Worm (Caenorhabditis elegans): ENCODE data around the gene col-108.

ce11 chrIV:1768288-1768687, at the start of gene col-108:
- TF ChIP-seq ZK546.5 (tag; optimal IDR thresholded peaks at IDR 0.05), result no peak
- TF ChIP-seq lsy-2 (tag; optimal IDR thresholded peaks at IDR 0.05), result no peak
- no peak for TF ChIP-seq fos-1 (tag; optimal IDR thresholded peaks at IDR 0.05)
- TF ChIP-seq F13H6.1 (tag; optimal IDR thresholded peaks at IDR 0.05), result no peak
- no peak for TF ChIP-seq nhr-25 (tag; optimal IDR thresholded peaks at IDR 0.05)
- no peak for TF ChIP-seq ztf-4 (tag; optimal IDR thresholded peaks at IDR 0.05)
- TF ChIP-seq zag-1 (tag; optimal IDR thresholded peaks at IDR 0.05), result no peak
- TF ChIP-seq unc-62 (GFP tag; optimal IDR thresholded peaks at IDR 0.05), result no peak
- TF ChIP-seq nhr-23 (tag; optimal IDR thresholded peaks at IDR 0.05), result no peak
- no peak for TF ChIP-seq mab-5 (tag; optimal IDR thresholded peaks at IDR 0.05)
- TF ChIP-seq blmp-1 (tag; optimal IDR thresholded peaks at IDR 0.05; ENCODE audit: insufficient read depth), result no peak
- no peak for TF ChIP-seq egl-27 (tag; optimal IDR thresholded peaks at IDR 0.05)
- TF ChIP-seq nhr-237 (tag; optimal IDR thresholded peaks at IDR 0.05), result no peak

Measured in whole organism, L2 larva.